Worm (Caenorhabditis elegans) whole organism, young adult: Measurements from ENCODE around the gene znf-782.

Source experiments
- ZK185.1 ChIP-seq: sonication (generic microtip); optimal IDR thresholded peaks from 2 replicates; lab custom pipeline; 2016; ENCODE audit warnings: mild to moderate bottlenecking, missing genetic modification characterization, missing compliant biosample characterization; ENCODE audit not compliant: poor library complexity, severe bottlenecking
- aptf-2 ChIP-seq: fragments of 200-800 bp; sonication (Bioruptor generic); conservative IDR thresholded peaks from 2 replicates; pipeline ENCODE4 v1.3.6; 2022; ENCODE audit warnings: missing genetic modification reagents, missing genetic modification characterization, missing compliant biosample characterization
- fkh-3 ChIP-seq: sonication (generic microtip); optimal IDR thresholded peaks from 2 replicates; lab custom pipeline; 2016; ENCODE audit warnings: mild to moderate bottlenecking, missing genetic modification characterization, missing compliant biosample characterization
- nfya-2 ChIP-seq: fragments of 200-800 bp; sonication (Bioruptor generic); IDR thresholded peaks from 2 replicates; pipeline ENCODE4 v1.3.6; 2022; ENCODE audit warnings: missing genetic modification reagents, missing genetic modification characterization, missing compliant biosample characterization
- nhr-179 ChIP-seq: sonication (generic microtip); optimal IDR thresholded peaks from 2 replicates; lab custom pipeline; 2016; ENCODE audit warnings: mild to moderate bottlenecking, missing genetic modification characterization, missing compliant biosample characterization
- snpc-1.3 ChIP-seq: sonication (generic microtip); optimal IDR thresholded peaks from 2 replicates; lab custom pipeline; 2017; ENCODE audit warnings: missing genetic modification characterization, mild to moderate bottlenecking, missing compliant biosample characterization, antibody characterized with exemption, moderate library complexity, missing genotype, missing genetic modification reagents; ENCODE audit not compliant: insufficient read depth
- zfh-2 ChIP-seq: fragments of 200-800 bp; sonication (Bioruptor generic); conservative IDR thresholded peaks from 2 replicates; pipeline ENCODE4 v1.3.6; 2022; ENCODE audit warnings: missing genetic modification reagents, missing genetic modification characterization, missing compliant biosample characterization
- ztf-6 ChIP-seq: fragments of 200-800 bp; sonication (Bioruptor generic); IDR thresholded peaks from 2 replicates; pipeline ENCODE4 v1.3.6; 2022; ENCODE audit warnings: missing genetic modification reagents, missing genetic modification characterization, missing compliant biosample characterization

DNA sequence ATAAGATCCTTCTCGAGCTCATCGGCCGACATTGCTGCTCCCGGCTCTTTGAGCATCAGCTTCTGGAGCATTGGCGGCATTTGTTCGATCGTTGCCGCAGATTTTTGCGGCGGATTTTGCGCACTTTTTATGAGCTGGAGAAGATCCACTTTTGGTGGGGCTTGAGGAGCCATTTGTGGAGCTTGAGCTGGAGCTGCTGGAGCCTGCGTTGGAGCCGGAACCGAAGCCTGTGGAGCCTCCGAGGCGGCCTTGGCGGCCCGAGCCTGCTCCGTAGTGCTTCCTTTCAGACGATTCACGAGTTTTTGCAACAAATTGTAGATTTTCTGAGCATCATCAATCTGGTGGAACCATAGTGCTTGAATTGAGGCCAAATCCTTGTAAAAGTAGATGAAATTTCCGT, 13.3 kb downstream of the znf-782 start:
- TF ChIP-seq ztf-6 (GFP tag; lab: Robert Waterston, UW) (no peak), snpc-1.3 (tag; lab: Kevin White, UChicago) (no peak), nhr-179 (tag; lab: Kevin White, UChicago) (no peak), aptf-2 (no peak), zfh-2 (GFP tag; lab: Robert Waterston, UW) (peak; percentile 85), ZK185.1 (tag; lab: Kevin White, UChicago) (no peak), fkh-3 (no peak), nfya-2 (no peak)
